Fruit fly (Drosophila melanogaster): ENCODE measurements around the gene scpr-A.

- TF ChIP-seq HLH106 (tag; optimal IDR thresholded peaks at IDR 0.05): no peak
- TF ChIP-seq Vsx2 (GFP tag; optimal IDR thresholded peaks at IDR 0.05; ENCODE audit: partially characterized antibody): no peak
- TF ChIP-seq h (GFP tag; optimal IDR thresholded peaks at IDR 0.05): peak; percentile 46
- peak; percentile 49 for TF ChIP-seq fru (GFP tag; optimal IDR thresholded peaks at IDR 0.05)
- no peak for TF ChIP-seq Mio (GFP tag; optimal IDR thresholded peaks at IDR 0.05)
- TF ChIP-seq Hr83 (GFP tag; optimal IDR thresholded peaks at IDR 0.05; ENCODE audit: poor library complexity, severe bottlenecking): peak; percentile 65
- no peak for TF ChIP-seq ey (GFP tag; optimal IDR thresholded peaks at IDR 0.05)
- TF ChIP-seq pan (optimal IDR thresholded peaks at IDR 0.05): no peak
- TF ChIP-seq Dfd (GFP tag; optimal IDR thresholded peaks at IDR 0.05): no peak
- TF ChIP-seq OdsH (GFP tag; optimal IDR thresholded peaks at IDR 0.05): no peak
- peak; percentile 24 for TF ChIP-seq dsf (GFP tag; optimal IDR thresholded peaks at IDR 0.05; ENCODE audit: borderline replicate concordance)
- TF ChIP-seq lola (GFP tag; optimal IDR thresholded peaks at IDR 0.05): no peak
- TF ChIP-seq usp (GFP tag; optimal IDR thresholded peaks at IDR 0.05): no peak
- no peak for TF ChIP-seq CG9705 (GFP tag; optimal IDR thresholded peaks at IDR 0.05)
These were observed 3.1 kb downstream of the scpr-A start, which contains the start of the genes CG17734 and CG5214 for dm6 chr3R:11243951-11244660.

All from whole organism, wandering third instar larva.